Worm (Caenorhabditis elegans): Measurements from ENCODE around the gene str-229.

- no peak for TF ChIP-seq zip-8 (tag; optimal IDR thresholded peaks at IDR 0.05)
- no peak for TF ChIP-seq nhr-12 (tag; optimal IDR thresholded peaks at IDR 0.05)
- TF ChIP-seq elt-1 (tag; optimal IDR thresholded peaks at IDR 0.05; ENCODE audit: borderline replicate concordance, insufficient read depth): no peak
- TF ChIP-seq nhr-237 (tag; optimal IDR thresholded peaks at IDR 0.05): no peak
- no peak for TF ChIP-seq unc-62 (GFP tag; optimal IDR thresholded peaks at IDR 0.05)
- no peak for TF ChIP-seq mep-1 (tag; optimal IDR thresholded peaks at IDR 0.05)
- no peak for TF ChIP-seq unc-39 (tag; optimal IDR thresholded peaks at IDR 0.05)
- TF ChIP-seq ztf-11 (tag; optimal IDR thresholded peaks at IDR 0.05): no peak
- no peak for TF ChIP-seq tbx-8 (GFP tag; optimal IDR thresholded peaks at IDR 0.05)
- no peak for TF ChIP-seq nhr-76 (tag; optimal IDR thresholded peaks at IDR 0.05)
- TF ChIP-seq snpc-4 (tag; optimal IDR thresholded peaks at IDR 0.05): no peak
- TF ChIP-seq lsy-2 (tag; optimal IDR thresholded peaks at IDR 0.05): no peak
- TF ChIP-seq lin-13 (tag; optimal IDR thresholded peaks at IDR 0.05): no peak
- no peak for TF ChIP-seq nhr-28 (tag; optimal IDR thresholded peaks at IDR 0.05)
Observed at ce11 chrV:3860123-3860522, 42.2 kb downstream of the str-229 start, which contains the start of gene nhr-189.
